Worm (Caenorhabditis elegans): ENCODE measurements around the gene M18.6.

- TF ChIP-seq nhr-28 (tag; optimal IDR thresholded peaks at IDR 0.05) (no peak), tbx-8 (GFP tag; optimal IDR thresholded peaks at IDR 0.05) (no peak), snpc-4 (tag; optimal IDR thresholded peaks at IDR 0.05) (no peak), blmp-1 (tag; optimal IDR thresholded peaks at IDR 0.05) (no peak), nhr-76 (tag; optimal IDR thresholded peaks at IDR 0.05) (no peak), unc-39 (tag; optimal IDR thresholded peaks at IDR 0.05) (no peak), flh-1 (GFP tag; optimal IDR thresholded peaks at IDR 0.05) (no peak), nhr-12 (tag; optimal IDR thresholded peaks at IDR 0.05) (no peak)
These were observed 12.7 kb downstream of the M18.6 start for ce11 chrIV:12133776-12134175.
